Worm (Caenorhabditis elegans): ENCODE measurements around the gene folt-1.

folt-1 gene

ce11 chrV:11131801-11132200, 9.5 kb upstream of the folt-1 start:
- TF ChIP-seq nhr-6 (tag; optimal IDR thresholded peaks at IDR 0.05) (no peak), gmeb-1 (tag; optimal IDR thresholded peaks at IDR 0.05) (no peak), ztf-11 (tag; optimal IDR thresholded peaks at IDR 0.05) (no peak), R02D3.7 (tag; optimal IDR thresholded peaks at IDR 0.05) (no peak), ZK546.5 (tag; optimal IDR thresholded peaks at IDR 0.05) (no peak), peb-1 (tag; optimal IDR thresholded peaks at IDR 0.05) (no peak), mdl-1 (tag; optimal IDR thresholded peaks at IDR 0.05) (no peak), ztf-1 (GFP tag; conservative IDR thresholded peaks at IDR 0.05) (no peak), ama-1 (optimal IDR thresholded peaks at IDR 0.05) (no peak)

- TF ChIP-seq blmp-1 (tag; optimal IDR thresholded peaks at IDR 0.05; ENCODE audit: insufficient read depth) (no peak), unc-39 (tag; optimal IDR thresholded peaks at IDR 0.05) (no peak), snpc-4 (tag; optimal IDR thresholded peaks at IDR 0.05) (no peak), sma-9 (GFP tag; optimal IDR thresholded peaks at IDR 0.05) (no peak), sma-9 (tag; optimal IDR thresholded peaks at IDR 0.05) (no peak), elt-1 (tag; optimal IDR thresholded peaks at IDR 0.05) (no peak), nhr-77 (tag; optimal IDR thresholded peaks at IDR 0.05) (no peak)
Measured at ce11 chrV:11133516-11133915, 7.8 kb upstream of the folt-1 start.

ce11 chrV:11134296-11134695, 7.0 kb upstream of the folt-1 start, which contains the start of gene glb-3:
Gene glb-3, plus strand, starts transcription at chrV:11134596.
- TF ChIP-seq peb-1 (tag; optimal IDR thresholded peaks at IDR 0.05), result no peak
- no peak for TF ChIP-seq snpc-4 (tag; optimal IDR thresholded peaks at IDR 0.05)
- TF ChIP-seq lsy-2 (tag; optimal IDR thresholded peaks at IDR 0.05), result no peak
- TF ChIP-seq lin-11 (tag; optimal IDR thresholded peaks at IDR 0.05), result no peak
- TF ChIP-seq sem-4 (tag; optimal IDR thresholded peaks at IDR 0.05), result no peak
- TF ChIP-seq nhr-129 (tag; optimal IDR thresholded peaks at IDR 0.05), result no peak

ce11 chrV:11140326-11140725, 953 bp upstream of the folt-1 start:
- TF ChIP-seq sma-9 (GFP tag; optimal IDR thresholded peaks at IDR 0.05) (peak; percentile 66), sma-9 (tag; optimal IDR thresholded peaks at IDR 0.05) (no peak), nhr-25 (tag; optimal IDR thresholded peaks at IDR 0.05) (no peak), nhr-129 (tag; optimal IDR thresholded peaks at IDR 0.05) (peak; percentile 65), nhr-77 (tag; optimal IDR thresholded peaks at IDR 0.05) (no peak), nhr-23 (tag; optimal IDR thresholded peaks at IDR 0.05) (no peak), skn-1 (tag; optimal IDR thresholded peaks at IDR 0.05) (no peak), ztf-11 (tag; optimal IDR thresholded peaks at IDR 0.05) (no peak), aly-2 (tag; optimal IDR thresholded peaks at IDR 0.05) (no peak), egl-27 (tag; optimal IDR thresholded peaks at IDR 0.05) (no peak), nhr-237 (tag; optimal IDR thresholded peaks at IDR 0.05) (no peak), gmeb-1 (tag; optimal IDR thresholded peaks at IDR 0.05) (no peak), unc-39 (tag; optimal IDR thresholded peaks at IDR 0.05) (no peak), elt-3 (tag; optimal IDR thresholded peaks at IDR 0.05) (no peak), ztf-1 (GFP tag; conservative IDR thresholded peaks at IDR 0.05) (no peak), sma-3 (GFP tag; optimal IDR thresholded peaks at IDR 0.05) (no peak), ztf-4 (tag; optimal IDR thresholded peaks at IDR 0.05) (no peak), Y55F3AM.14 (GFP tag; optimal IDR thresholded peaks at IDR 0.05) (no peak), crh-2 (tag; optimal IDR thresholded peaks at IDR 0.05) (no peak), nhr-12 (tag; optimal IDR thresholded peaks at IDR 0.05) (no peak), lsy-2 (tag; optimal IDR thresholded peaks at IDR 0.05) (peak in 1 of 2 experiments; percentile 27), ceh-16 (tag; optimal IDR thresholded peaks at IDR 0.05) (no peak), elt-1 (tag; optimal IDR thresholded peaks at IDR 0.05) (no peak), fos-1 (tag; optimal IDR thresholded peaks at IDR 0.05) (peak; percentile 37), lin-39 (tag; optimal IDR thresholded peaks at IDR 0.05) (no peak), lin-11 (tag; optimal IDR thresholded peaks at IDR 0.05) (no peak), F13H6.1 (tag; optimal IDR thresholded peaks at IDR 0.05) (peak; percentile 53), nhr-10 (tag; optimal IDR thresholded peaks at IDR 0.05) (no peak), alr-1 (tag; optimal IDR thresholded peaks at IDR 0.05) (no peak), C34F6.9 (tag; optimal IDR thresholded peaks at IDR 0.05) (peak; percentile 4), nhr-6 (tag; optimal IDR thresholded peaks at IDR 0.05) (no peak), ZK546.5 (tag; optimal IDR thresholded peaks at IDR 0.05) (no peak), mab-5 (tag; optimal IDR thresholded peaks at IDR 0.05) (no peak), mbf-1 (tag; optimal IDR thresholded peaks at IDR 0.05) (no peak), unc-55 (GFP tag; optimal IDR thresholded peaks at IDR 0.05) (peak; percentile 38)
